Fruit fly (Drosophila melanogaster) whole organism, adult: ENCODE results near the gene Or88a.
A peak's percentile ranks its signal among the peaks of the same experiment; 100 is the strongest.

ENCODE experiments used
- CG11617 ChIP-seq: fragments of 200-800 bp; sonication (Bioruptor generic); optimal IDR thresholded peaks from 2 replicates; lab custom pipeline; 2017; ENCODE audit warnings: mild to moderate bottlenecking, missing biosample characterization, missing genetic modification reagents, missing genetic modification characterization
- CG12768 ChIP-seq: fragments of 200-800 bp; sonication (Bioruptor generic); optimal IDR thresholded peaks from 2 replicates; lab custom pipeline; 2017; ENCODE audit warnings: missing biosample characterization, missing genetic modification characterization, mild to moderate bottlenecking, moderate library complexity, missing genetic modification reagents
- CG14711 ChIP-seq: fragments of 200-800 bp; sonication (Bioruptor generic); optimal IDR thresholded peaks from 2 replicates; lab custom pipeline; 2018; ENCODE audit warnings: missing biosample characterization, mild to moderate bottlenecking, missing genetic modification characterization, moderate library complexity
- CG1620 ChIP-seq: fragments of 200-800 bp; sonication (Bioruptor generic); optimal IDR thresholded peaks from 2 replicates; lab custom pipeline; 2016; ENCODE audit warnings: missing biosample characterization, missing genetic modification characterization
- CG33017 ChIP-seq: fragments of 200-800 bp; sonication (Bioruptor generic); optimal IDR thresholded peaks from 2 replicates; lab custom pipeline; 2018; ENCODE audit warnings: missing biosample characterization, mild to moderate bottlenecking, missing genetic modification characterization, moderate library complexity
- CG5204 ChIP-seq: fragments of 200-800 bp; sonication (Bioruptor generic); optimal IDR thresholded peaks from 2 replicates; lab custom pipeline; 2016; ENCODE audit warnings: missing biosample characterization, missing genetic modification characterization
- CG7045 ChIP-seq: fragments of 200-800 bp; sonication (Bioruptor generic); optimal IDR thresholded peaks from 2 replicates; lab custom pipeline; 2017; ENCODE audit warnings: missing biosample characterization, mild to moderate bottlenecking, missing genetic modification characterization
- CG7101 ChIP-seq: fragments of 200-800 bp; sonication (Bioruptor generic); optimal IDR thresholded peaks from 2 replicates; lab custom pipeline; 2018; ENCODE audit warnings: missing biosample characterization, mild to moderate bottlenecking, missing genetic modification characterization, moderate library complexity
- Clk ChIP-seq: fragments of 200-800 bp; sonication (Bioruptor generic); optimal IDR thresholded peaks from 2 replicates; lab custom pipeline; 2017; ENCODE audit warnings: missing biosample characterization, missing genetic modification characterization
- Crg-1 ChIP-seq: fragments of 200-800 bp; sonication (Bioruptor generic); optimal IDR thresholded peaks from 2 replicates; lab custom pipeline; 2016; ENCODE audit warnings: missing biosample characterization, missing genetic modification characterization
- Hr96 ChIP-seq: fragments of 200-800 bp; sonication (Bioruptor generic); optimal IDR thresholded peaks from 2 replicates; lab custom pipeline; 2016; ENCODE audit warnings: missing biosample characterization, missing genetic modification characterization
- Mnt ChIP-seq: fragments of 200-800 bp; sonication (Bioruptor generic); optimal IDR thresholded peaks from 2 replicates; lab custom pipeline; 2016; ENCODE audit warnings: missing biosample characterization, mild to moderate bottlenecking, missing genetic modification characterization
- bab1 ChIP-seq: fragments of 200-800 bp; sonication (Bioruptor generic); optimal IDR thresholded peaks from 3 replicates; lab custom pipeline; 2019; ENCODE audit warnings: missing biosample characterization, mild to moderate bottlenecking, missing genetic modification characterization, moderate library complexity
- cic ChIP-seq: fragments of 200-800 bp; sonication (Bioruptor generic); optimal IDR thresholded peaks from 2 replicates; lab custom pipeline; 2017; ENCODE audit warnings: missing biosample characterization, mild to moderate bottlenecking, missing genetic modification characterization, moderate library complexity
- cnc ChIP-seq, 2 experiments: fragments of >200 bp; optimal IDR thresholded peaks; 2 replicates each; lab custom pipeline; 2017
- kay ChIP-seq: fragments of 200-800 bp; sonication (Bioruptor generic); peaks from one replicate; lab custom pipeline; 2016; ENCODE audit warnings: missing biosample characterization, missing genetic modification characterization, borderline replicate concordance
- ovo ChIP-seq: fragments of 200-800 bp; sonication (Bioruptor generic); optimal IDR thresholded peaks from 2 replicates; lab custom pipeline; 2016; ENCODE audit warnings: missing biosample characterization, missing genetic modification characterization
- pad ChIP-seq: fragments of 200-800 bp; sonication (Bioruptor generic); optimal IDR thresholded peaks from 3 replicates; lab custom pipeline; 2017; ENCODE audit warnings: missing biosample characterization, missing genetic modification characterization, mild to moderate bottlenecking, moderate library complexity, missing genetic modification reagents
- tj ChIP-seq: fragments of 200-800 bp; sonication (Bioruptor generic); optimal IDR thresholded peaks from 3 replicates; lab custom pipeline; 2017; ENCODE audit warnings: missing biosample characterization, mild to moderate bottlenecking, missing genetic modification characterization, moderate library complexity
- toe ChIP-seq: fragments of 200-800 bp; sonication (Bioruptor generic); optimal IDR thresholded peaks from 2 replicates; lab custom pipeline; 2016; ENCODE audit warnings: missing biosample characterization, missing genetic modification characterization

Or88a gene

DNA sequence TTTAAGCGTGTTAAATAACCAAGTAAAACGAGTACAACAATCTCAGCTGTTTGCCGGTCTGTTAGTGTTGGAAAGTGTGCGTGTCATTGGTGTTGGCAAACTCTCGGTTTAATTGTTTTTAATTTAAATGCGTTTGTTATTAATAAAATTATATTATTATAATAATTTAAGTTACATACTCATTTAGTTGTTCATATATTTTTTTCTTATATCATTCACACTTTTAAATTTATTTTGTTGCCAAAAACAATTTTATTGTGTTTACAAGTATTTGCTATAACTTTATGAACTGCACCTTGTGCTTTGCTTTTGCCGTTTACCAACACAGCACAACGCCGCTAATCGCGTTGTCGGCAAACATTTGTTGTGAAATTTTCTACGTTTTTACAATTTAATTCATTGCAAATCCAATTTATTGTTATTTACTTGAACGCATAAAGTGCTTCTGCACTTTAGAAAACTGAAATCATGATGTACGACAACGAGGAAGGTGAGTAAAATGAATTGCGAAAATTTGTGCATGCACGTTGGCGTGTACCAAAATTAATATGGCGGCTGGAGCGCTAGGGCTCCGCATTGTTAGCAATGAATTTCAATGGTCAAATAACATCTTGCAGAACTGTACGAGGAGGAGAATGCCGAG lies 16.4 kb downstream of the Or88a start, which contains the start of the genes 140up and Polr2B:
TSS of gene 140up (minus strand) at position 70 of the 643 bp plus-strand sequence.
TSS of gene Polr2B (plus strand) at position 313 of the 643 bp plus-strand sequence.
- peak; percentile 94 for TF ChIP-seq CG11617
- TF ChIP-seq CG5204 (GFP tag; lab: Kevin White, UChicago), result peak; percentile 77
- peak; percentile 86 for TF ChIP-seq Mnt (GFP tag; lab: Kevin White, UChicago)
- peak; percentile 92 for TF ChIP-seq CG33017
- TF ChIP-seq toe (GFP tag; lab: Kevin White, UChicago), result peak; percentile 87
- TF ChIP-seq CG12768 (GFP tag; lab: Kevin White, UChicago), result peak; percentile 96
- no peak for TF ChIP-seq cnc (optimal IDR thresholded peaks at IDR 0.05; lab: Kevin White, UChicago)
- peak; percentile 74 for TF ChIP-seq Hr96 (GFP tag; lab: Kevin White, UChicago)
- peak; percentile 93 for TF ChIP-seq ovo
- TF ChIP-seq bab1 (GFP tag; lab: Kevin White, UChicago), result peak; percentile 93
- TF ChIP-seq kay (GFP tag; lab: Kevin White, UChicago), result no peak
- peak; percentile 96 for TF ChIP-seq Crg-1
- peak; percentile 92 for TF ChIP-seq Clk (GFP tag; lab: Kevin White, UChicago)
- peak; percentile 79 for TF ChIP-seq CG1620 (GFP tag; lab: Kevin White, UChicago)
- TF ChIP-seq tj (GFP tag; lab: Kevin White, UChicago), result peak; percentile 72
- TF ChIP-seq cic (GFP tag; lab: Kevin White, UChicago), result peak; percentile 61
- peak; percentile 96 for TF ChIP-seq CG7101 (tag; lab: Kevin White, UChicago)
- peak; percentile 92 for TF ChIP-seq CG14711 (tag; lab: Kevin White, UChicago)
- peak; percentile 95 for TF ChIP-seq CG7045 (GFP tag; lab: Kevin White, UChicago)
- peak; percentile 90 for TF ChIP-seq pad (GFP tag; lab: Kevin White, UChicago)

DNA sequence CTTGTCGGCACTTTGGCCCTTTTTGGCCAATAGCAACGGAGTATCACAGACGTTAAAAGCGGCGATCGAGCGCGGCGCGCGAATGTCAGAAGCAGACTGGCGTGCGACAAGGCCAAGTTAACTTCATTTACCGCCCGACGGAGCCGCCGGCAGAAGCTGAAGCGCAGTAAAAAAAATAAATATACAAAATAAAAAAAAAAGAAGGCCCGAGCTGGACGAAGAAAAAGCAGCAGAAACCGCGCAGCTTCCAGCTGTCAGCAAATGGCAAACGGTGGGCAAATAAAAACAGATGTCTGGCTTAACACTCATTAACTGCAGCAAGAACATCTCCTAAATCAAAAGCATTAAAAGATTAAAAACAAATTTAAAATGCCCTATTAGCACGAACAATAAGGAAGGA lies 22.7 kb downstream of the Or88a start, which contains the start of gene CG14356:
TSS of gene CG14356 (minus strand) at position 101 of the 400 bp plus-strand sequence.
- TF ChIP-seq pad (GFP tag; lab: Kevin White, UChicago) (no peak), cic (GFP tag; lab: Kevin White, UChicago) (no peak), CG14711 (tag; lab: Kevin White, UChicago) (no peak), bab1 (GFP tag; lab: Kevin White, UChicago) (no peak), ovo (no peak), toe (GFP tag; lab: Kevin White, UChicago) (no peak), CG5204 (GFP tag; lab: Kevin White, UChicago) (no peak), CG7101 (tag; lab: Kevin White, UChicago) (no peak), Clk (GFP tag; lab: Kevin White, UChicago) (no peak), CG12768 (GFP tag; lab: Kevin White, UChicago) (no peak), Mnt (GFP tag; lab: Kevin White, UChicago) (no peak), kay (GFP tag; lab: Kevin White, UChicago) (no peak), CG1620 (GFP tag; lab: Kevin White, UChicago) (no peak), cnc (optimal IDR thresholded peaks at IDR 0.05; lab: Kevin White, UChicago) (no peak), Hr96 (GFP tag; lab: Kevin White, UChicago) (no peak)

DNA sequence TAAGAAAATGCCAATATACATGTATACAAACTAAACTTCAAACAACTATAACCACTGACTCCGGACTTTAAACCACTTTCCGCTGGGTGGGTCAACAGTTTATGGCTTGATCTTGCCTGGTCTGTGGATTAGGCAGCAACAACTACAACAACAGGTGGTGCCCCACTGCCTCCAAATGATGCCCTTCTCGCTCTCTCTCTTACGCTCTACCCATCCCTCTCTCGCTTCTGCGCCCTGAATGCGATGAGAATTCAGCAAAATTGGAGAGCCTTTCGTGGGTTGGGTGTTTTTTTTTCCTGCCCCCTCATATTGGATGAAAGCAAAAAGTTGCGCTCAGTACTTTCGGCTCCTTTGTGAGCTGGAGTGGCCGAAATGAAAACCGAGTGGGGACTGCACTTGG lies 31.7 kb downstream of the Or88a start:
- TF ChIP-seq kay (GFP tag; lab: Kevin White, UChicago) (no peak), CG1620 (GFP tag; lab: Kevin White, UChicago) (no peak), cic (GFP tag; lab: Kevin White, UChicago) (no peak), toe (GFP tag; lab: Kevin White, UChicago) (no peak), tj (GFP tag; lab: Kevin White, UChicago) (no peak), Crg-1 (no peak), ovo (no peak), CG7101 (tag; lab: Kevin White, UChicago) (no peak), CG33017 (no peak), CG12768 (GFP tag; lab: Kevin White, UChicago) (no peak), CG14711 (tag; lab: Kevin White, UChicago) (no peak), Clk (GFP tag; lab: Kevin White, UChicago) (no peak), bab1 (GFP tag; lab: Kevin White, UChicago) (no peak), cnc (optimal IDR thresholded peaks at IDR 0.05; lab: Kevin White, UChicago) (no peak), CG11617 (no peak), Mnt (GFP tag; lab: Kevin White, UChicago) (no peak), CG5204 (GFP tag; lab: Kevin White, UChicago) (no peak), pad (GFP tag; lab: Kevin White, UChicago) (no peak)

DNA sequence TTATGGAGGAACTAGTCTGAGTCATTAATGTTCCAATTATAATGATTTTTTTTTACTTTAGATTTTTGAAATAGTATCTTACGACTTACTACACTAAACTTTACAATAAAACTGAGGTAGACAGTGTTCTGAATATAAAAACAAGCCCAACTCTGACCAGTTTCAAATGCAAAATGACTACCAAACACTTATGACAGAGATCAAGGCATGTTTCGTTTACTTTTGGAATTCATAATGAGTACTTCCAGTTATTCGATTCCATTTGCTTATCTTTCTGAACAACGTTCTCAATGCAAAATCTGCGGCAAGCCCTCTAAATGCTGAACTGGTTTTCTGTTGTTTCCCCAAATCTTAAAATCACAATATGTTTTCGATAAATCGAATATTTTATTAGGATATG lies 42.6 kb downstream of the Or88a start, which contains the start of gene CG14355:
TSS of gene CG14355 (minus strand) at position 101 of the 400 bp plus-strand sequence.
- TF ChIP-seq CG33017, result no peak
- no peak for TF ChIP-seq bab1 (GFP tag; lab: Kevin White, UChicago)
- no peak for TF ChIP-seq ovo
- TF ChIP-seq tj (GFP tag; lab: Kevin White, UChicago), result no peak
- no peak for TF ChIP-seq Hr96 (GFP tag; lab: Kevin White, UChicago)
- TF ChIP-seq CG7101 (tag; lab: Kevin White, UChicago), result no peak
- TF ChIP-seq kay (GFP tag; lab: Kevin White, UChicago), result no peak
- TF ChIP-seq CG5204 (GFP tag; lab: Kevin White, UChicago), result no peak
- TF ChIP-seq Crg-1, result no peak
- TF ChIP-seq cnc (optimal IDR thresholded peaks at IDR 0.05; lab: Kevin White, UChicago), result no peak
- TF ChIP-seq CG12768 (GFP tag; lab: Kevin White, UChicago), result no peak
- no peak for TF ChIP-seq toe (GFP tag; lab: Kevin White, UChicago)

DNA sequence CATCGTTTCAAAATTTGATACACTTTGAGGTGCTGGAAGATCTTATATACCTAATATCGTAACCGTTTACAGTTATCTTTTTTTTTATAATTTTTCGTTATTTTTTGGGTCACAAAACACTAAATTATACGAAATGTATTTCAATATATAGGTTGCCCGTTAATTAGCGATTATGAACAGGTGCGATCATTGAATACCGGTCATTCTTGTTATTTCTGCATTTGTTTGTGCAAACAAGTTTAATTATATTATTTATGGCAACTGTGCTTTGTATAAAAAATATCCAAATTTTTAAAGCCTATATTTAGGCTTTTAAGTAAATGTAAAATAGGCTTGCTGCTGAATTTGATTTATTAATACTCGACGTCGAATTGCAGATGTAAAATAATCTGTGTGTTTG lies 43.3 kb downstream of the Or88a start, which contains the start of gene CG42500:
TSS of gene CG42500 (minus strand) at position 101 of the 400 bp plus-strand sequence.
- no peak for TF ChIP-seq CG7045 (GFP tag; lab: Kevin White, UChicago)
- TF ChIP-seq cic (GFP tag; lab: Kevin White, UChicago), result no peak
- no peak for TF ChIP-seq CG7101 (tag; lab: Kevin White, UChicago)
- TF ChIP-seq CG11617, result no peak
- no peak for TF ChIP-seq tj (GFP tag; lab: Kevin White, UChicago)
- no peak for TF ChIP-seq bab1 (GFP tag; lab: Kevin White, UChicago)
- no peak for TF ChIP-seq CG12768 (GFP tag; lab: Kevin White, UChicago)
- no peak for TF ChIP-seq Clk (GFP tag; lab: Kevin White, UChicago)
- TF ChIP-seq kay (GFP tag; lab: Kevin White, UChicago), result no peak
- no peak for TF ChIP-seq Crg-1
